Fruit fly (Drosophila melanogaster): ENCODE measurements around the gene Tsp26A.

Tsp26A gene

dm6 chr2L:6045972-6046718 is 46.1 kb downstream of the Tsp26A start, which contains the start of gene Pfas (continued):
- peak; percentile 67 for TF ChIP-seq mam (GFP tag; optimal IDR thresholded peaks at IDR 0.05)
- TF ChIP-seq Blimp-1 (GFP tag; optimal IDR thresholded peaks at IDR 0.05) = peak; percentile 62
- no peak for TF ChIP-seq cg (GFP tag; optimal IDR thresholded peaks at IDR 0.05)
- peak; percentile 30 for TF ChIP-seq CG10147 (GFP tag; optimal IDR thresholded peaks at IDR 0.05)
- TF ChIP-seq schlank (tag; optimal IDR thresholded peaks at IDR 0.05) = peak; percentile 45
- peak; percentile 25 for TF ChIP-seq MESR4 (GFP tag; optimal IDR thresholded peaks at IDR 0.05)
- TF ChIP-seq vvl (GFP tag; IDR thresholded peaks at IDR 0.05) = peak; percentile 47; the same call in 1 of the 2 replicates
- peak; percentile 34 for TF ChIP-seq crc (GFP tag; optimal IDR thresholded peaks at IDR 0.05)
- TF ChIP-seq Sox100B (GFP tag; optimal IDR thresholded peaks at IDR 0.05) = no peak
- TF ChIP-seq tin (GFP tag; optimal IDR thresholded peaks at IDR 0.05) = peak; percentile 5
- peak; percentile 37 for TF ChIP-seq CG8944 (GFP tag; optimal IDR thresholded peaks at IDR 0.05)
- TF ChIP-seq nerfin-1 (tag; optimal IDR thresholded peaks at IDR 0.05) = peak; percentile 22
- peak; percentile 58 for TF ChIP-seq CG4424 (GFP tag; optimal IDR thresholded peaks at IDR 0.05)
- peak; percentile 53 for TF ChIP-seq Fer3 (tag; optimal IDR thresholded peaks at IDR 0.05)
- TF ChIP-seq HmgZ (tag; optimal IDR thresholded peaks at IDR 0.05) = peak; percentile 87
- peak; percentile 48 for TF ChIP-seq CG9609 (GFP tag; optimal IDR thresholded peaks at IDR 0.05)
- peak; percentile 68 for TF ChIP-seq sug (tag; optimal IDR thresholded peaks at IDR 0.05)
- TF ChIP-seq mirr (GFP tag; optimal IDR thresholded peaks at IDR 0.05) = peak; percentile 75
- peak; percentile 41 for TF ChIP-seq CG10209 (GFP tag; optimal IDR thresholded peaks at IDR 0.05)
- no peak for TF ChIP-seq CG1024 (GFP tag; IDR thresholded peaks at IDR 0.05)
- peak; percentile 79 for TF ChIP-seq caup (GFP tag; optimal IDR thresholded peaks at IDR 0.05; ENCODE audit: severe bottlenecking)
- no peak for TF ChIP-seq CG16779 (GFP tag; IDR thresholded peaks at IDR 0.05)
- TF ChIP-seq CG13624 (GFP tag; optimal IDR thresholded peaks at IDR 0.05) = peak; percentile 69
- peak; percentile 66 for TF ChIP-seq PHDP (tag; optimal IDR thresholded peaks at IDR 0.05)
- peak; percentile 54 for TF ChIP-seq CG10959 (GFP tag; IDR thresholded peaks at IDR 0.05)
- no peak for TF ChIP-seq Doc2 (GFP tag; IDR thresholded peaks at IDR 0.05)
- TF ChIP-seq zen2 (GFP tag; IDR thresholded peaks at IDR 0.05; ENCODE audit: partially characterized antibody) = no peak
- peak; percentile 76 for TF ChIP-seq CG10267 (tag; optimal IDR thresholded peaks at IDR 0.05)
- TF ChIP-seq CG2120 (GFP tag; optimal IDR thresholded peaks at IDR 0.05) = peak; percentile 88
- no peak for TF ChIP-seq B-H1 (GFP tag; IDR thresholded peaks at IDR 0.05)
- TF ChIP-seq inv (GFP tag; IDR thresholded peaks at IDR 0.05; ENCODE audit: partially characterized antibody) = no peak
- peak; percentile 42 for TF ChIP-seq az2 (GFP tag; optimal IDR thresholded peaks at IDR 0.05)
- no peak for TF ChIP-seq Trl (optimal IDR thresholded peaks at IDR 0.05)
- peak; percentile 52 for TF ChIP-seq Trl (GFP tag; optimal IDR thresholded peaks at IDR 0.05)
- TF ChIP-seq Aef1 (GFP tag; IDR thresholded peaks at IDR 0.05) = no peak
- no peak for TF ChIP-seq bowl (GFP tag; IDR thresholded peaks at IDR 0.05)
- TF ChIP-seq maf-S (GFP tag; optimal IDR thresholded peaks at IDR 0.05) = peak; percentile 27
- TF ChIP-seq CG6765 (GFP tag; optimal IDR thresholded peaks at IDR 0.05) = peak; percentile 46
- TF ChIP-seq Opbp (GFP tag; IDR thresholded peaks at IDR 0.05; ENCODE audit: partially characterized antibody) = no peak
- TF ChIP-seq ssp (GFP tag; IDR thresholded peaks at IDR 0.05) = no peak
- no peak for TF ChIP-seq Jarid2 (GFP tag; optimal IDR thresholded peaks at IDR 0.05)
- peak; percentile 50 for TF ChIP-seq Side (GFP tag; optimal IDR thresholded peaks at IDR 0.05)
- TF ChIP-seq peb (GFP tag; IDR thresholded peaks at IDR 0.05) = no peak
- TF ChIP-seq CG11456 (GFP tag; IDR thresholded peaks at IDR 0.05) = 0 out of 3 replicates have a peak, but pooled peaks have one; percentile 34
- peak; percentile 26 for TF ChIP-seq MTF-1 (GFP tag; optimal IDR thresholded peaks at IDR 0.05; ENCODE audit: borderline replicate concordance)
- peak; percentile 40 for TF ChIP-seq unpg (GFP tag; optimal IDR thresholded peaks at IDR 0.05)
- TF ChIP-seq seq (GFP tag; IDR thresholded peaks at IDR 0.05) = no peak
- no peak for TF ChIP-seq fd64A (GFP tag; optimal IDR thresholded peaks at IDR 0.05)
- no peak for TF ChIP-seq z (GFP tag; IDR thresholded peaks at IDR 0.05)
- no peak for TF ChIP-seq dati (GFP tag; IDR thresholded peaks at IDR 0.05)
